Fruit fly (Drosophila melanogaster): ENCODE data around the gene CG10479.
A peak's percentile ranks its signal among the peaks of the same experiment; 100 is the strongest.

The CG10479 gene

DNA sequence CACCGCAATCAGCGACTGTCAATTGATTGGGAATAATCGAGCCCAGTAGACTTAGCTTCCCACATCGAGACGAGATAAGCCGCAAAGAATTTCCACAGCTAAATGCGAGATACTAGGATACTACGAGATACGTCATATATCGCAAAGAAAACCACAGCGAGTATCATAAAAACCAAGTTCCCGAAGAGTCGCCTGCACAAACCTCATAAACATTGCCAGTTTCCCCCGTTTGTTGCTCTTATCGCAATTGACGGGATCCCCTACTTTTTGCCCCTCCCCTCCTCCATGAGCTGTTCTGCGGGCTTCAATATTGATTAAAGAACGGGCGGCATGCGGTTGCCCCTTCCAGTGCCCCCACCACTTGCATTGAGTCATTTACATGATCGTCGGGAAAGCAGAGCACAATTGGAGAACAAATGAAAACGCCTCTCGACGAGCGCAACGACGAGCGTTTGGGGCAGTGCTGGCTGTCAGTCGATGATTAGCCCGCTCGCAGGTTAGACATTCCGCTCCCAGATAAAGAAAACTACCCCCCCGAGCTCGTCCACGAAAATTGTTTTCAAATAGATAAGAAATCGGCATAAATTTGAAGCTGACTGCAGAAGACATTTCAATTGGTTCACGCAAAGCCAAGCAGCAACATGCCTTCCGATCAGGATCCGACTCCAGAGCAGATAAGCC, 53.7 kb downstream of the CG10479 start, which contains the start of gene CG32407 (continued):
- 0 out of 2 replicates have a peak, but pooled peaks have one; percentile 45 for TF ChIP-seq sna (GFP tag; IDR thresholded peaks at IDR 0.05; ENCODE audit: partially characterized antibody)
- no peak for TF ChIP-seq gfzf (GFP tag; optimal IDR thresholded peaks at IDR 0.05)
- TF ChIP-seq hbn (GFP tag; IDR thresholded peaks at IDR 0.05; ENCODE audit: partially characterized antibody): no peak
- no peak for TF ChIP-seq wdn (GFP tag; IDR thresholded peaks at IDR 0.05)
- peak; percentile 44 for TF ChIP-seq lab (GFP tag; optimal IDR thresholded peaks at IDR 0.05)
- no peak for TF ChIP-seq amos (GFP tag; IDR thresholded peaks at IDR 0.05; ENCODE audit: partially characterized antibody)
- no peak for TF ChIP-seq Antp (GFP tag; optimal IDR thresholded peaks at IDR 0.05)
- no peak for TF ChIP-seq sens (GFP tag)
- TF ChIP-seq CG2120 (GFP tag; optimal IDR thresholded peaks at IDR 0.05): no peak
- no peak for TF ChIP-seq CG7357 (GFP tag; IDR thresholded peaks at IDR 0.05)
- TF ChIP-seq CG10321 (GFP tag; IDR thresholded peaks at IDR 0.05): no peak
- no peak for TF ChIP-seq CG13287 (GFP tag; IDR thresholded peaks at IDR 0.05; ENCODE audit: partially characterized antibody)
- TF ChIP-seq zfh1 (GFP tag; IDR thresholded peaks at IDR 0.05): no peak
- peak; percentile 23 for TF ChIP-seq HHEX (GFP tag; optimal IDR thresholded peaks at IDR 0.05)
- TF ChIP-seq Bgb (GFP tag; IDR thresholded peaks at IDR 0.05; ENCODE audit: partially characterized antibody): no peak
- TF ChIP-seq Deaf1 (tag; optimal IDR thresholded peaks at IDR 0.05): peak; percentile 40
- peak; percentile 40; the same call in 1 of the 3 replicates for TF ChIP-seq otp (GFP tag; IDR thresholded peaks at IDR 0.05)
- peak; percentile 34 for TF ChIP-seq CG3407 (GFP tag; optimal IDR thresholded peaks at IDR 0.05)
- TF ChIP-seq Rfx (GFP tag; IDR thresholded peaks at IDR 0.05): no peak
- TF ChIP-seq CG13123 (GFP tag; optimal IDR thresholded peaks at IDR 0.05): no peak
- TF ChIP-seq CG4424 (GFP tag; optimal IDR thresholded peaks at IDR 0.05): no peak
- TF ChIP-seq MBD-R2 (GFP tag; IDR thresholded peaks at IDR 0.05): no peak
- peak; percentile 87 for TF ChIP-seq CG8281 (tag; optimal IDR thresholded peaks at IDR 0.05)
- no peak for TF ChIP-seq CG18619 (GFP tag; optimal IDR thresholded peaks at IDR 0.05)
- TF ChIP-seq CG9215 (GFP tag; IDR thresholded peaks at IDR 0.05): no peak
- peak; percentile 26 for TF ChIP-seq CG7987 (GFP tag; optimal IDR thresholded peaks at IDR 0.05)
- peak; percentile 65 for TF ChIP-seq pros (GFP tag; optimal IDR thresholded peaks at IDR 0.05)
- TF ChIP-seq bsh (GFP tag; optimal IDR thresholded peaks at IDR 0.05): no peak
- peak; percentile 2 for TF ChIP-seq CG6813 (GFP tag; optimal IDR thresholded peaks at IDR 0.05)
- TF ChIP-seq row (GFP tag; IDR thresholded peaks at IDR 0.05): peak; percentile 23; the same call in 1 of the 3 replicates
- no peak for TF ChIP-seq CG11093 (GFP tag; IDR thresholded peaks at IDR 0.05)
- TF ChIP-seq CG1603 (tag; optimal IDR thresholded peaks at IDR 0.05): peak; percentile 11
- no peak for TF ChIP-seq CG3847 (GFP tag; IDR thresholded peaks at IDR 0.05)
- no peak for TF ChIP-seq CG14860 (GFP tag; IDR thresholded peaks at IDR 0.05; ENCODE audit: partially characterized antibody)
- TF ChIP-seq CG18599 (GFP tag; optimal IDR thresholded peaks at IDR 0.05): peak; percentile 3
- TF ChIP-seq sc (optimal IDR thresholded peaks at IDR 0.05): no peak
- TF ChIP-seq sc (GFP tag; optimal IDR thresholded peaks at IDR 0.05): no peak
- peak; percentile 60 for TF ChIP-seq ATbp (GFP tag; optimal IDR thresholded peaks at IDR 0.05)
- TF ChIP-seq CG10543 (GFP tag; optimal IDR thresholded peaks at IDR 0.05): peak; percentile 64
- TF ChIP-seq E2f2 (GFP tag; IDR thresholded peaks at IDR 0.05): no peak
- TF ChIP-seq Hand (GFP tag; optimal IDR thresholded peaks at IDR 0.05): no peak
- TF ChIP-seq Gsc (GFP tag; IDR thresholded peaks at IDR 0.05): no peak
- TF ChIP-seq CG4820 (GFP tag; optimal IDR thresholded peaks at IDR 0.05): peak; percentile 42
- peak; percentile 84 for TF ChIP-seq sd (tag; optimal IDR thresholded peaks at IDR 0.05)
- no peak for TF ChIP-seq p53 (GFP tag; optimal IDR thresholded peaks at IDR 0.05)
- no peak; the same call in 1 of the 2 replicates for TF ChIP-seq ato (GFP tag; IDR thresholded peaks at IDR 0.05; ENCODE audit: partially characterized antibody)
- no peak for TF ChIP-seq Fer3 (tag; optimal IDR thresholded peaks at IDR 0.05)
- TF ChIP-seq CG2202 (tag; optimal IDR thresholded peaks at IDR 0.05): no peak
- TF ChIP-seq Adf1 (GFP tag; IDR thresholded peaks at IDR 0.05): peak; percentile 36; the same call in 1 of the 2 replicates

Measured in whole organism, embryonic.